Fruit fly (Drosophila melanogaster) whole organism, adult: ENCODE results near the gene Srpk79D.

Experiments used
- CG11617 ChIP-seq: fragments of 200-800 bp; sonication (Bioruptor generic); optimal IDR thresholded peaks from 2 replicates; lab custom pipeline; 2017; ENCODE audit warnings: mild to moderate bottlenecking, missing biosample characterization, missing genetic modification reagents, missing genetic modification characterization
- CG12768 ChIP-seq: fragments of 200-800 bp; sonication (Bioruptor generic); optimal IDR thresholded peaks from 2 replicates; lab custom pipeline; 2017; ENCODE audit warnings: missing biosample characterization, missing genetic modification characterization, mild to moderate bottlenecking, moderate library complexity, missing genetic modification reagents
- CG14711 ChIP-seq: fragments of 200-800 bp; sonication (Bioruptor generic); optimal IDR thresholded peaks from 2 replicates; lab custom pipeline; 2018; ENCODE audit warnings: missing biosample characterization, mild to moderate bottlenecking, missing genetic modification characterization, moderate library complexity
- CG1620 ChIP-seq: fragments of 200-800 bp; sonication (Bioruptor generic); optimal IDR thresholded peaks from 2 replicates; lab custom pipeline; 2016; ENCODE audit warnings: missing biosample characterization, missing genetic modification characterization
- CG33017 ChIP-seq: fragments of 200-800 bp; sonication (Bioruptor generic); optimal IDR thresholded peaks from 2 replicates; lab custom pipeline; 2018; ENCODE audit warnings: missing biosample characterization, mild to moderate bottlenecking, missing genetic modification characterization, moderate library complexity
- CG5204 ChIP-seq: fragments of 200-800 bp; sonication (Bioruptor generic); optimal IDR thresholded peaks from 2 replicates; lab custom pipeline; 2016; ENCODE audit warnings: missing biosample characterization, missing genetic modification characterization
- CG7045 ChIP-seq: fragments of 200-800 bp; sonication (Bioruptor generic); optimal IDR thresholded peaks from 2 replicates; lab custom pipeline; 2017; ENCODE audit warnings: missing biosample characterization, mild to moderate bottlenecking, missing genetic modification characterization
- CG7101 ChIP-seq: fragments of 200-800 bp; sonication (Bioruptor generic); optimal IDR thresholded peaks from 2 replicates; lab custom pipeline; 2018; ENCODE audit warnings: missing biosample characterization, mild to moderate bottlenecking, missing genetic modification characterization, moderate library complexity
- Clk ChIP-seq: fragments of 200-800 bp; sonication (Bioruptor generic); optimal IDR thresholded peaks from 2 replicates; lab custom pipeline; 2017; ENCODE audit warnings: missing biosample characterization, missing genetic modification characterization
- Crg-1 ChIP-seq: fragments of 200-800 bp; sonication (Bioruptor generic); optimal IDR thresholded peaks from 2 replicates; lab custom pipeline; 2016; ENCODE audit warnings: missing biosample characterization, missing genetic modification characterization
- Hr96 ChIP-seq: fragments of 200-800 bp; sonication (Bioruptor generic); optimal IDR thresholded peaks from 2 replicates; lab custom pipeline; 2016; ENCODE audit warnings: missing biosample characterization, missing genetic modification characterization
- Mnt ChIP-seq: fragments of 200-800 bp; sonication (Bioruptor generic); optimal IDR thresholded peaks from 2 replicates; lab custom pipeline; 2016; ENCODE audit warnings: missing biosample characterization, mild to moderate bottlenecking, missing genetic modification characterization
- bab1 ChIP-seq: fragments of 200-800 bp; sonication (Bioruptor generic); optimal IDR thresholded peaks from 3 replicates; lab custom pipeline; 2019; ENCODE audit warnings: missing biosample characterization, mild to moderate bottlenecking, missing genetic modification characterization, moderate library complexity
- cic ChIP-seq: fragments of 200-800 bp; sonication (Bioruptor generic); optimal IDR thresholded peaks from 2 replicates; lab custom pipeline; 2017; ENCODE audit warnings: missing biosample characterization, mild to moderate bottlenecking, missing genetic modification characterization, moderate library complexity
- cnc ChIP-seq, 2 experiments: fragments of >200 bp; optimal IDR thresholded peaks; 2 replicates each; lab custom pipeline; 2017
- kay ChIP-seq: fragments of 200-800 bp; sonication (Bioruptor generic); peaks from one replicate; lab custom pipeline; 2016; ENCODE audit warnings: missing biosample characterization, missing genetic modification characterization, borderline replicate concordance
- ovo ChIP-seq: fragments of 200-800 bp; sonication (Bioruptor generic); optimal IDR thresholded peaks from 2 replicates; lab custom pipeline; 2016; ENCODE audit warnings: missing biosample characterization, missing genetic modification characterization
- pad ChIP-seq: fragments of 200-800 bp; sonication (Bioruptor generic); optimal IDR thresholded peaks from 3 replicates; lab custom pipeline; 2017; ENCODE audit warnings: missing biosample characterization, missing genetic modification characterization, mild to moderate bottlenecking, moderate library complexity, missing genetic modification reagents
- tj ChIP-seq: fragments of 200-800 bp; sonication (Bioruptor generic); optimal IDR thresholded peaks from 3 replicates; lab custom pipeline; 2017; ENCODE audit warnings: missing biosample characterization, mild to moderate bottlenecking, missing genetic modification characterization, moderate library complexity
- toe ChIP-seq: fragments of 200-800 bp; sonication (Bioruptor generic); optimal IDR thresholded peaks from 2 replicates; lab custom pipeline; 2016; ENCODE audit warnings: missing biosample characterization, missing genetic modification characterization

Gene Srpk79D

dm6 chr3L:22267248-22267957, 6.4 kb upstream of the Srpk79D start, which contains the start of gene Csp:
Gene Csp, plus strand, starts transcription at chr3L:22267382.
- TF ChIP-seq CG33017 (tag; lab: Kevin White, UChicago) (no peak), Mnt (GFP tag; lab: Kevin White, UChicago) (peak; percentile 61), Clk (GFP tag; lab: Kevin White, UChicago) (peak; percentile 47), kay (GFP tag; lab: Kevin White, UChicago) (no peak), CG14711 (peak; percentile 35), bab1 (GFP tag; lab: Kevin White, UChicago) (peak; percentile 47), toe (GFP tag; lab: Kevin White, UChicago) (peak; percentile 78), cnc (optimal IDR thresholded peaks at IDR 0.05; lab: Kevin White, UChicago) (no peak), CG5204 (GFP tag; lab: Kevin White, UChicago) (peak; percentile 59), CG11617 (GFP tag; lab: Kevin White, UChicago) (peak; percentile 18), cic (GFP tag; lab: Kevin White, UChicago) (peak; percentile 35), CG7045 (GFP tag; lab: Kevin White, UChicago) (peak; percentile 35), pad (GFP tag; lab: Kevin White, UChicago) (peak; percentile 23), Crg-1 (peak; percentile 5), CG7101 (tag; lab: Kevin White, UChicago) (peak; percentile 38), ovo (GFP tag; lab: Kevin White, UChicago) (peak; percentile 18), Hr96 (GFP tag; lab: Kevin White, UChicago) (peak; percentile 67), CG12768 (GFP tag; lab: Kevin White, UChicago) (peak; percentile 56), tj (GFP tag; lab: Kevin White, UChicago) (no peak), CG1620 (GFP tag; lab: Kevin White, UChicago) (peak; percentile 45)

dm6 chr3L:22275989-22276388, 2.2 kb downstream of the Srpk79D start:
- TF ChIP-seq CG7101 (tag; lab: Kevin White, UChicago), result no peak
- no peak for TF ChIP-seq CG33017 (tag; lab: Kevin White, UChicago)
- no peak for TF ChIP-seq Mnt (GFP tag; lab: Kevin White, UChicago)
- no peak for TF ChIP-seq CG7045 (GFP tag; lab: Kevin White, UChicago)
- TF ChIP-seq CG5204 (GFP tag; lab: Kevin White, UChicago), result no peak
- TF ChIP-seq cic (GFP tag; lab: Kevin White, UChicago), result no peak
- TF ChIP-seq bab1 (GFP tag; lab: Kevin White, UChicago), result no peak
- no peak for TF ChIP-seq pad (GFP tag; lab: Kevin White, UChicago)
- TF ChIP-seq tj (GFP tag; lab: Kevin White, UChicago), result no peak
- TF ChIP-seq Crg-1, result no peak
- no peak for TF ChIP-seq Clk (GFP tag; lab: Kevin White, UChicago)
- no peak for TF ChIP-seq cnc (optimal IDR thresholded peaks at IDR 0.05; lab: Kevin White, UChicago)
- TF ChIP-seq ovo (GFP tag; lab: Kevin White, UChicago), result no peak

dm6 chr3L:22276614-22277013, 2.8 kb downstream of the Srpk79D start:
- TF ChIP-seq cic (GFP tag; lab: Kevin White, UChicago), result no peak
- no peak for TF ChIP-seq CG33017 (tag; lab: Kevin White, UChicago)
- no peak for TF ChIP-seq CG7101 (tag; lab: Kevin White, UChicago)
- no peak for TF ChIP-seq tj (GFP tag; lab: Kevin White, UChicago)
- no peak for TF ChIP-seq Hr96 (GFP tag; lab: Kevin White, UChicago)
- TF ChIP-seq CG1620 (GFP tag; lab: Kevin White, UChicago), result no peak
- no peak for TF ChIP-seq toe (GFP tag; lab: Kevin White, UChicago)
- TF ChIP-seq pad (GFP tag; lab: Kevin White, UChicago), result no peak
- TF ChIP-seq Clk (GFP tag; lab: Kevin White, UChicago), result no peak
- no peak for TF ChIP-seq CG11617 (GFP tag; lab: Kevin White, UChicago)
- no peak for TF ChIP-seq CG14711

dm6 chr3L:22277186-22277585, 3.4 kb downstream of the Srpk79D start:
- TF ChIP-seq CG7101 (tag; lab: Kevin White, UChicago) (no peak), bab1 (GFP tag; lab: Kevin White, UChicago) (no peak), CG12768 (GFP tag; lab: Kevin White, UChicago) (peak; percentile 72), Crg-1 (no peak), tj (GFP tag; lab: Kevin White, UChicago) (peak; percentile 9), CG14711 (peak; percentile 39), toe (GFP tag; lab: Kevin White, UChicago) (peak; percentile 40), CG1620 (GFP tag; lab: Kevin White, UChicago) (no peak), Hr96 (GFP tag; lab: Kevin White, UChicago) (peak; percentile 28), CG5204 (GFP tag; lab: Kevin White, UChicago) (peak; percentile 67), kay (GFP tag; lab: Kevin White, UChicago) (peak; percentile 93), CG11617 (GFP tag; lab: Kevin White, UChicago) (peak; percentile 22), pad (GFP tag; lab: Kevin White, UChicago) (peak; percentile 7), cic (GFP tag; lab: Kevin White, UChicago) (no peak), CG7045 (GFP tag; lab: Kevin White, UChicago) (peak; percentile 50), ovo (GFP tag; lab: Kevin White, UChicago) (no peak), CG33017 (tag; lab: Kevin White, UChicago) (peak; percentile 19), Clk (GFP tag; lab: Kevin White, UChicago) (peak; percentile 25), Mnt (GFP tag; lab: Kevin White, UChicago) (no peak), cnc (optimal IDR thresholded peaks at IDR 0.05; lab: Kevin White, UChicago) (no peak)
